Worm (Caenorhabditis elegans) whole organism, L1 larva: Measurements from ENCODE around the gene pct-1.
A peak's percentile ranks its signal among the peaks of the same experiment; 100 is the strongest.

Experiments
- C34B4.2 ChIP-seq: sonication (generic microtip); optimal IDR thresholded peaks from 2 replicates; lab custom pipeline; 2017; ENCODE audit warnings: mild to moderate bottlenecking, missing genetic modification characterization, missing compliant biosample characterization
- Y116A8C.19 ChIP-seq: sonication (generic microtip); optimal IDR thresholded peaks from 2 replicates; lab custom pipeline; 2016; ENCODE audit warnings: missing compliant biosample characterization, missing genetic modification characterization, borderline replicate concordance
- alr-1 ChIP-seq: fragments of 200-800 bp; sonication (Bioruptor generic); optimal IDR thresholded peaks from 2 replicates; lab custom pipeline; 2018; ENCODE audit warnings: borderline replicate concordance, mild to moderate bottlenecking, missing genetic modification characterization, missing compliant biosample characterization
- blmp-1 ChIP-seq: fragments of 150-350 bp; optimal IDR thresholded peaks from 2 replicates; lab custom pipeline; 2014; ENCODE audit warnings: missing biosample characterization, missing genetic modification characterization
- ceh-63 ChIP-seq: fragments of 200-800 bp; sonication (Bioruptor generic); optimal IDR thresholded peaks from 2 replicates; lab custom pipeline; 2018; ENCODE audit warnings: mild to moderate bottlenecking, missing genetic modification characterization, missing compliant biosample characterization
- ceh-8 ChIP-seq: fragments of 200-800 bp; sonication (Bioruptor generic); optimal IDR thresholded peaks from 2 replicates; lab custom pipeline; 2018; ENCODE audit warnings: mild to moderate bottlenecking, missing genetic modification characterization, moderate library complexity, missing compliant biosample characterization
- ceh-82 ChIP-seq, 3 experiments: fragments of 150-350 bp in 1 of 3; sonication (generic microtip) in 2 of 3; optimal IDR thresholded peaks; 2 replicates each; lab custom pipeline; 2014 to 2017; ENCODE audit warnings: missing biosample characterization in 3 of 3, missing genetic modification characterization in 3 of 3
- ces-1 ChIP-seq: fragments of 150-350 bp; optimal IDR thresholded peaks from 2 replicates; lab custom pipeline; 2014; ENCODE audit warnings: missing biosample characterization, missing genetic modification reagents, missing genetic modification characterization
- dsc-1 ChIP-seq: sonication (generic microtip); optimal IDR thresholded peaks from 2 replicates; lab custom pipeline; 2016; ENCODE audit warnings: mild to moderate bottlenecking, missing genetic modification characterization, missing compliant biosample characterization
- efl-1 ChIP-seq, 4 experiments: fragments of 150-350 bp; optimal IDR thresholded peaks in 3 of 4; peaks in 1 of 4; 1 replicate in 1 of 4; 2 replicates in 3 of 4; lab custom pipeline; 2014; ENCODE audit warnings: missing biosample characterization in 2 of 4, missing genetic modification characterization in 2 of 4, missing genetic modification reagents in 2 of 4
- egl-13 ChIP-seq: sonication (generic microtip); optimal IDR thresholded peaks from 2 replicates; lab custom pipeline; 2016; ENCODE audit warnings: missing genotype, missing genetic modification reagents, missing genetic modification characterization, missing compliant biosample characterization
- egl-27 ChIP-seq, 2 experiments: fragments of 150-350 bp in 1 of 2; sonication (generic microtip); optimal IDR thresholded peaks; 3 replicates each; lab custom pipeline; 2017 to 2018; ENCODE audit warnings: missing biosample characterization in 2 of 2, missing genetic modification characterization in 2 of 2, missing genetic modification reagents in 2 of 2
- elt-2 ChIP-seq: sonication (generic microtip); optimal IDR thresholded peaks from 2 replicates; lab custom pipeline; 2016; ENCODE audit warnings: missing genetic modification characterization, mild to moderate bottlenecking, inconsistent platforms, missing compliant biosample characterization, missing genetic modification reagents
- elt-3 ChIP-seq, 6 experiments: fragments of 150-350 bp in 1 of 6; sonication (generic microtip); optimal IDR thresholded peaks; 2 replicates each; lab custom pipeline; 2017 to 2018; ENCODE audit warnings: missing biosample characterization in 6 of 6, missing genetic modification characterization in 6 of 6, inconsistent platforms in 1 of 6
- fkh-10 ChIP-seq: sonication (generic microtip); optimal IDR thresholded peaks from 2 replicates; lab custom pipeline; 2017; ENCODE audit warnings: missing biosample characterization, missing genetic modification reagents, missing genetic modification characterization
- fkh-8 ChIP-seq: sonication (generic microtip); optimal IDR thresholded peaks from 2 replicates; lab custom pipeline; 2016; ENCODE audit warnings: mild to moderate bottlenecking, missing genetic modification characterization, missing compliant biosample characterization
- fos-1 ChIP-seq: fragments of 150-350 bp; optimal IDR thresholded peaks from 2 replicates; lab custom pipeline; 2014; ENCODE audit warnings: missing biosample characterization, missing genetic modification characterization
- irx-1 ChIP-seq: sonication (generic microtip); optimal IDR thresholded peaks from 2 replicates; lab custom pipeline; 2016; ENCODE audit warnings: missing genetic modification characterization, missing compliant biosample characterization
- isw-1 ChIP-seq: fragments of 200-800 bp; sonication (Bioruptor generic); IDR thresholded peaks from 2 replicates; pipeline ENCODE4 v1.3.6; 2022; ENCODE audit warnings: missing genetic modification characterization, missing compliant biosample characterization
- jun-1 ChIP-seq: fragments of 150-350 bp; optimal IDR thresholded peaks from 2 replicates; lab custom pipeline; 2014; ENCODE audit warnings: missing biosample characterization, missing genetic modification reagents, missing genetic modification characterization
- lin-14 ChIP-seq: fragments of 200-800 bp; sonication (Bioruptor generic); optimal IDR thresholded peaks from 2 replicates; lab custom pipeline; 2018; ENCODE audit warnings: mild to moderate bottlenecking, missing genetic modification characterization, moderate library complexity, missing compliant biosample characterization
- lin-35 ChIP-seq, 2 experiments: fragments of 150-350 bp; optimal IDR thresholded peaks; 2 replicates each; lab custom pipeline; 2014; ENCODE audit warnings: missing biosample characterization in 2 of 2, missing genetic modification characterization in 2 of 2, missing genetic modification reagents in 2 of 2
- lin-39 ChIP-seq: fragments of 150-350 bp; optimal IDR thresholded peaks from 2 replicates; lab custom pipeline; 2014; ENCODE audit warnings: missing biosample characterization, missing genetic modification reagents, missing genetic modification characterization
- lsy-2 ChIP-seq, 2 experiments: fragments of 150-350 bp; optimal IDR thresholded peaks; 2 replicates each; lab custom pipeline; 2014; ENCODE audit warnings: missing biosample characterization in 2 of 2, missing genetic modification characterization in 2 of 2
- mab-9 ChIP-seq: fragments of 200-800 bp; sonication (Bioruptor generic); IDR thresholded peaks from 2 replicates; pipeline ENCODE4 v1.3.6; 2022; ENCODE audit warnings: missing genetic modification reagents, missing genetic modification characterization, missing compliant biosample characterization
- mef-2 ChIP-seq: fragments of 150-350 bp; optimal IDR thresholded peaks from 2 replicates; lab custom pipeline; 2014; ENCODE audit warnings: missing biosample characterization, missing genetic modification characterization
- mep-1 ChIP-seq: fragments of 150-350 bp; optimal IDR thresholded peaks from 2 replicates; lab custom pipeline; 2014; ENCODE audit warnings: missing biosample characterization, missing genetic modification characterization
- nhr-12 ChIP-seq: sonication (generic microtip); optimal IDR thresholded peaks from 2 replicates; lab custom pipeline; 2017; ENCODE audit warnings: missing biosample characterization, missing genetic modification characterization
- nhr-20 ChIP-seq: sonication (generic microtip); optimal IDR thresholded peaks from 2 replicates; lab custom pipeline; 2016; ENCODE audit warnings: mild to moderate bottlenecking, missing genetic modification characterization, missing compliant biosample characterization
- nhr-237 ChIP-seq: fragments of 150-350 bp; optimal IDR thresholded peaks from 2 replicates; lab custom pipeline; 2014; ENCODE audit warnings: missing biosample characterization, missing genetic modification characterization
- nhr-47 ChIP-seq: sonication (generic microtip); optimal IDR thresholded peaks from 2 replicates; lab custom pipeline; 2016; ENCODE audit warnings: mild to moderate bottlenecking, missing genetic modification characterization, moderate library complexity, missing compliant biosample characterization
- nhr-71 ChIP-seq: sonication (generic microtip); optimal IDR thresholded peaks from 2 replicates; lab custom pipeline; 2016; ENCODE audit warnings: mild to moderate bottlenecking, missing genetic modification characterization, moderate library complexity, missing compliant biosample characterization
- nhr-77 ChIP-seq: fragments of 150-350 bp; optimal IDR thresholded peaks from 2 replicates; lab custom pipeline; 2014; ENCODE audit warnings: missing biosample characterization, missing genetic modification characterization
- pag-3 ChIP-seq: sonication (generic microtip); optimal IDR thresholded peaks from 2 replicates; lab custom pipeline; 2017; ENCODE audit warnings: missing genetic modification characterization, mild to moderate bottlenecking, missing compliant biosample characterization, antibody characterized with exemption, borderline replicate concordance; ENCODE audit not compliant: insufficient read depth
- pqm-1 ChIP-seq: sonication (generic microtip); optimal IDR thresholded peaks from 3 replicates; lab custom pipeline; 2017; ENCODE audit warnings: missing biosample characterization, missing genetic modification characterization
- skn-1 ChIP-seq: fragments of 150-350 bp; optimal IDR thresholded peaks from 2 replicates; lab custom pipeline; 2014; ENCODE audit warnings: missing biosample characterization, missing genetic modification characterization
- snu-23 ChIP-seq: sonication (generic microtip); optimal IDR thresholded peaks from 2 replicates; lab custom pipeline; 2016; ENCODE audit warnings: missing genetic modification characterization, missing compliant biosample characterization
- sox-4 ChIP-seq: sonication (generic microtip); optimal IDR thresholded peaks from 2 replicates; lab custom pipeline; 2016; ENCODE audit warnings: missing genetic modification characterization, missing compliant biosample characterization
- sup-37 ChIP-seq: fragments of 200-800 bp; sonication (Bioruptor generic); optimal IDR thresholded peaks from 2 replicates; lab custom pipeline; 2018; ENCODE audit warnings: mild to moderate bottlenecking, missing genetic modification characterization, missing compliant biosample characterization
- swsn-7 ChIP-seq: sonication (generic microtip); optimal IDR thresholded peaks from 2 replicates; lab custom pipeline; 2016; ENCODE audit warnings: missing genetic modification characterization, missing compliant biosample characterization
- tbx-2 ChIP-seq: sonication (generic microtip); optimal IDR thresholded peaks from 2 replicates; lab custom pipeline; 2016; ENCODE audit warnings: missing genetic modification characterization, missing compliant biosample characterization
- unc-86 ChIP-seq: sonication (generic microtip); optimal IDR thresholded peaks from 2 replicates; lab custom pipeline; 2016; ENCODE audit warnings: missing genetic modification characterization, missing compliant biosample characterization
- xbp-1 ChIP-seq: sonication (generic microtip); optimal IDR thresholded peaks from 2 replicates; lab custom pipeline; 2016; ENCODE audit warnings: missing genetic modification characterization, missing compliant biosample characterization
- zip-4 ChIP-seq: fragments of 200-800 bp; sonication (Bioruptor generic); optimal IDR thresholded peaks from 2 replicates; lab custom pipeline; 2018; ENCODE audit warnings: mild to moderate bottlenecking, missing genetic modification characterization, moderate library complexity, missing compliant biosample characterization

The pct-1 gene

DNA sequence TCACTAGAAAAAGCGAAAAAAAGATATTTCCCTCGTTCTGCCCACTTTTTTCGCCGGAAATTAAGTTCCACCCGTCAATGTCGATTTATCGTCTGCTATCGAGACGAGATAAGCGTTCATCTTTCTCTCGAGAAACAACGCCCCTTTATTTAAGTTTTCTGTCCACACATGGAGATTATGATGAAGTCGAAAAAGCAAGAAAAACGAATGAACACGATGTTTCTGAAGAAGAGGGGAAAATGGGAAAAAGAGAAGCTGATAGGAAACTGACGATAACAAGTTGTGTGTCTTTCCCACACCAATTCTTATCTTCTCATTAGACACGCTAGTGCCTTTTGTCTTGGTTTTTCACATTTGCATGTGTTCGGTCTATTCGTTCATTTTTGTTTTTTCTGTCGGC, 1.5 kb upstream of the pct-1 start:
- TF ChIP-seq elt-3 (tag; optimal IDR thresholded peaks at IDR 0.05; lab: Kevin White, UChicago) (peak in 1 of 6 experiments; percentile 12), blmp-1 (tag; lab: Kevin White, UChicago) (peak; percentile 83), elt-2 (tag; lab: Kevin White, UChicago) (peak; percentile 13), nhr-12 (no peak), lin-14 (peak; percentile 45), pqm-1 (tag; lab: Kevin White, UChicago) (no peak)

DNA sequence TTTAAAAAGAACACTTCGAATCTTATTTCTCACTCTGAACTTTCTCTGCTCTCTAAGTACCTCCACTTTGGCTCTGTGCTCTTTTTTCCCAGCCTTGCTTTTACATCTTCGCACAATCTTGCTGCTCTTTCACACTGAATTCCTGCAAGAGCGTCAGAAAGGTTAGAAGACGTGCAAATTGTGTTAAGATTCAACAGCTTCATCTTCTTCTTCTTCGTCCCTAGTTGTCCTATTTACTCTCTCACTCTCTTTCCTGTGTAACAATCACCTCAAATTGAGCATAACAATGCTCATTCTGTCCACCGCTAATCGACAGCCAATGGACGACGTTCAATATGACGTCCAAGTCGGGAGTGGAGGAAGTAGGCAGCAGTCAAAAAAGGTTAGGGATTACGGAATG, 5.1 kb downstream of the pct-1 start:
- TF ChIP-seq fkh-10 (GFP tag; lab: Kevin White, UChicago) (peak; percentile 65), sup-37 (GFP tag; lab: Kevin White, UChicago) (no peak)
- TF ChIP-seq, all 84 proteins: peak for 1

DNA sequence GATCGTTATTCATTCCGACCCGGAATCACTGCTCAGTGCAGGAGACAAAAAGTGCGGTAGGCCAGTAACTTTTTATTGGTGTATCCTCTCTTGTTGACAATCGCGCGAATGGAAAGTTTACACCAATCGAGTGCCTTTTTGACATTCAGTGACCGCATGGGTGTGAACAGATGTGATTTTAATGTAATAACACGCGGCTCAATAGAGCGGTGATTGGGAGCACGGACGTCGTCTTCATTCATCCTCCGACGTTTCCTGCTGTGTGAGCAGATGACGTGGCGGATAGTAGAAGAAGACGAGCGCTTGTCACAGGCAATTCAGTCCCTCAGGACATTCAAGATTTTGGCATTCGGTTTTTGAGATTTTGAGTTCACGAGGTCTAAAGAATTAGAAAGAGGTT, 6.3 kb downstream of the pct-1 start:
- TF ChIP-seq fkh-10 (GFP tag; lab: Kevin White, UChicago) (peak; percentile 56), lin-14 (peak; percentile 5), lin-39 (tag; lab: Kevin White, UChicago) (no peak), lin-35 (GFP tag; optimal IDR thresholded peaks at IDR 0.05; lab: Kevin White, UChicago) (no peak), zip-4 (no peak), unc-86 (no peak), nhr-77 (tag; lab: Kevin White, UChicago) (no peak), nhr-71 (tag; lab: Kevin White, UChicago) (no peak)

DNA sequence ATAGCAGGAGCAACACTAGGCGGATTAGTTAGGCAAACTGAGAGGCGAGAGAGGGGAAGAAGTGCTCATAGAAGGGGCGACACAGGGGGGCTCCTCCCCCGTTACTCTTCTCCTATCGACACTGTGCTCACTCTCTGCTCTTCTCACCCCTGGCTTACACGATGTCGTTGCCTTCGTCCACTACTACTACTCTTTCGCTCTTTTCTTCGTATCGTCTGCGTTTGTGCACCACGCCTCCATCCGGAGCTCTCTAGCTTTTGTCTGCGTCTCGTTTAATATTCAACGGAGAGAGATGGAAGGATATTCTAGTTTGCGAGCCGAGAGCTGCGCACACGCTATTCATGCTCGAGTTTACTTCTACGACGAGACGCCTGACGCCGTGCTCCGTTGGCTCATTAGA, 7.0 kb downstream of the pct-1 start:
- TF ChIP-seq dsc-1 (tag; lab: Kevin White, UChicago) (peak; percentile 36), mef-2 (no peak), fkh-10 (GFP tag; lab: Kevin White, UChicago) (peak; percentile 87), egl-13 (peak; percentile 60), sup-37 (GFP tag; lab: Kevin White, UChicago) (no peak), lin-35 (GFP tag; optimal IDR thresholded peaks at IDR 0.05; lab: Kevin White, UChicago) (peak in 1 of 2 experiments; percentile 31), nhr-47 (peak; percentile 64), nhr-237 (tag; lab: Kevin White, UChicago) (no peak), lin-14 (peak; percentile 86), egl-27 (tag; optimal IDR thresholded peaks at IDR 0.05; lab: Kevin White, UChicago) (peak in 1 of 2 experiments; percentile 31), ceh-82 (tag; optimal IDR thresholded peaks at IDR 0.05; lab: Kevin White, UChicago) (peak in 2 of 3 experiments; percentile 30 to 69), mep-1 (tag; lab: Kevin White, UChicago) (peak; percentile 46), ceh-8 (peak; percentile 47), sox-4 (tag; lab: Kevin White, UChicago) (peak; percentile 9), xbp-1 (tag; lab: Kevin White, UChicago) (peak; percentile 20), ces-1 (GFP tag; lab: Kevin White, UChicago) (no peak), unc-86 (peak; percentile 59), nhr-71 (tag; lab: Kevin White, UChicago) (peak; percentile 64), snu-23 (GFP tag; lab: Kevin White, UChicago) (peak; percentile 41), ceh-63 (GFP tag; lab: Kevin White, UChicago) (peak; percentile 33), nhr-77 (tag; lab: Kevin White, UChicago) (no peak), mab-9 (peak; percentile 47; the same call in 1 of the 2 replicates), swsn-7 (tag; lab: Kevin White, UChicago) (peak; percentile 65), lsy-2 (tag; optimal IDR thresholded peaks at IDR 0.05; lab: Kevin White, UChicago) (peak; percentile 9 to 35), tbx-2 (tag; lab: Kevin White, UChicago) (peak; percentile 42), skn-1 (tag; lab: Kevin White, UChicago) (peak; percentile 42), alr-1 (no peak), fos-1 (tag; lab: Kevin White, UChicago) (no peak), pqm-1 (tag; lab: Kevin White, UChicago) (no peak), efl-1 (optimal IDR thresholded peaks at IDR 0.05; lab: Kevin White, UChicago) (peak; percentile 22 to 40), efl-1 (GFP tag; optimal IDR thresholded peaks at IDR 0.05 in 1 of 2; lab: Kevin White, UChicago) (no peak), nhr-20 (tag; lab: Kevin White, UChicago) (peak; percentile 41), isw-1 (GFP tag; lab: Robert Waterston, UW) (peak; percentile 45; the same call in 1 of the 2 replicates), fkh-8 (tag; lab: Kevin White, UChicago) (peak; percentile 92), Y116A8C.19 (tag; lab: Kevin White, UChicago) (no peak), jun-1 (tag; lab: Kevin White, UChicago) (peak; percentile 22), pag-3 (tag; lab: Kevin White, UChicago) (no peak), irx-1 (tag; lab: Kevin White, UChicago) (no peak), C34B4.2 (tag; lab: Kevin White, UChicago) (no peak)
- TF ChIP-seq, all 84 proteins: peak for 26
